Worm (Caenorhabditis elegans): ENCODE results near the gene rpl-38.
A peak's percentile ranks its signal among the peaks of the same experiment; 100 is the strongest.

Gene rpl-38

DNA sequence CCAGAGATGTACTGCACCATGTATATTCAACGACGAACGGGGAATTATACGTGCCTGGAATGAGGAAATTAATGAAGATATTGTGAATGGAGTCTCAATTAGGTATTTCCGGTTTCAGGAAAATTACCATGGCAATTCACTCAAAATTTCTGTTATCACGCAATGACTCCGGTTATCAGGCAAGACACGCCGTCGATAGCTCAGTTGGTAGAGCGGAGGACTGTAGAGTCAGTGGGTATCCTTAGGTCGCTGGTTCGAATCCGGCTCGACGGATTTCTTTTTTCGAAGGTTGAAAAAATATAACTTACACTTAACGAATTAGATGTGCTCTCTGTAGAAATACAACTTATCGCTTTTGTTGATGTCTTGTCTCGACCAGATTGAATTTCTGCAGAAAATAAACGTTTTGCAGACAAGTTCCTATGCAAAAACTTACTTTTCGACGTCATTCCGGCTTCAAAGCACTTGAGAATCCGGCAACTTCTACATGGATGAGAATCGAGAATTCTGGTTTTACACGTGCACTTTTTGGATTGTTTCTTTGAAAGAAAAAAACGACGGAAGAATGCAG, 31.4 kb upstream of the rpl-38 start:
- TF ChIP-seq med-1 (GFP tag; optimal IDR thresholded peaks at IDR 0.05; ENCODE audit: insufficient read depth) (no peak), tab-1 (GFP tag; IDR thresholded peaks at IDR 0.05) (no peak), ref-1 (GFP tag; conservative IDR thresholded peaks at IDR 0.05) (no peak), flt-1 (GFP tag; IDR thresholded peaks at IDR 0.05) (no peak), cog-1 (tag; optimal IDR thresholded peaks at IDR 0.05) (no peak), ztf-23 (GFP tag; IDR thresholded peaks at IDR 0.05) (no peak)

- TF ChIP-seq klf-2 (GFP tag; conservative IDR thresholded peaks at IDR 0.05) (no peak), tab-1 (GFP tag; IDR thresholded peaks at IDR 0.05) (no peak), ref-1 (GFP tag; conservative IDR thresholded peaks at IDR 0.05) (no peak), ztf-29 (GFP tag; IDR thresholded peaks at IDR 0.05) (no peak), med-1 (GFP tag; optimal IDR thresholded peaks at IDR 0.05; ENCODE audit: insufficient read depth) (no peak), T22C8.4 (GFP tag; IDR thresholded peaks at IDR 0.05) (no peak), flt-1 (GFP tag; IDR thresholded peaks at IDR 0.05) (no peak), cog-1 (tag; optimal IDR thresholded peaks at IDR 0.05) (no peak), ztf-23 (GFP tag; IDR thresholded peaks at IDR 0.05) (no peak)
Observed at ce11 chrV:15481374-15481773, 30.6 kb upstream of the rpl-38 start, which contains the start of gene nhr-150. nhr-150 (minus strand) TSS chrV:15481465.

- TF ChIP-seq ztf-29 (GFP tag; IDR thresholded peaks at IDR 0.05) (no peak), T22C8.4 (GFP tag; IDR thresholded peaks at IDR 0.05) (no peak), ref-1 (GFP tag; conservative IDR thresholded peaks at IDR 0.05) (no peak), ztf-23 (GFP tag; IDR thresholded peaks at IDR 0.05) (no peak), cog-1 (tag; optimal IDR thresholded peaks at IDR 0.05) (no peak), flt-1 (GFP tag; IDR thresholded peaks at IDR 0.05) (no peak)
Observed at ce11 chrV:15483563-15483962, 28.4 kb upstream of the rpl-38 start.

- no peak for TF ChIP-seq flt-1 (GFP tag; IDR thresholded peaks at IDR 0.05)
- TF ChIP-seq tab-1 (GFP tag; IDR thresholded peaks at IDR 0.05): no peak
- TF ChIP-seq ref-1 (GFP tag; conservative IDR thresholded peaks at IDR 0.05): no peak
- no peak for TF ChIP-seq T22C8.4 (GFP tag; IDR thresholded peaks at IDR 0.05)
- TF ChIP-seq ztf-23 (GFP tag; IDR thresholded peaks at IDR 0.05): no peak
- TF ChIP-seq klf-2 (GFP tag; conservative IDR thresholded peaks at IDR 0.05): no peak
- no peak for TF ChIP-seq med-1 (GFP tag; optimal IDR thresholded peaks at IDR 0.05; ENCODE audit: insufficient read depth)
- no peak for TF ChIP-seq ztf-29 (GFP tag; IDR thresholded peaks at IDR 0.05)
- no peak for TF ChIP-seq cog-1 (tag; optimal IDR thresholded peaks at IDR 0.05)
Observed at ce11 chrV:15484537-15484936, 27.4 kb upstream of the rpl-38 start, which contains the start of gene C06B8.3. C06B8.3 (minus strand) TSS chrV:15484637.

ce11 chrV:15487764-15488163, 24.2 kb upstream of the rpl-38 start, which contains the start of gene srw-21:
srw-21 (plus strand) TSS chrV:15488064.
- TF ChIP-seq T22C8.4 (GFP tag; IDR thresholded peaks at IDR 0.05) (no peak), ztf-23 (GFP tag; IDR thresholded peaks at IDR 0.05) (no peak), ztf-29 (GFP tag; IDR thresholded peaks at IDR 0.05) (no peak), klf-2 (GFP tag; conservative IDR thresholded peaks at IDR 0.05) (no peak), med-1 (GFP tag; optimal IDR thresholded peaks at IDR 0.05; ENCODE audit: insufficient read depth) (no peak), cog-1 (tag; optimal IDR thresholded peaks at IDR 0.05) (no peak), ref-1 (GFP tag; conservative IDR thresholded peaks at IDR 0.05) (no peak), flt-1 (GFP tag; IDR thresholded peaks at IDR 0.05) (no peak), tab-1 (GFP tag; IDR thresholded peaks at IDR 0.05) (no peak)

- TF ChIP-seq ref-1 (GFP tag; conservative IDR thresholded peaks at IDR 0.05) (no peak), ztf-23 (GFP tag; IDR thresholded peaks at IDR 0.05) (no peak), klf-2 (GFP tag; conservative IDR thresholded peaks at IDR 0.05) (no peak), ztf-29 (GFP tag; IDR thresholded peaks at IDR 0.05) (no peak), cog-1 (tag; optimal IDR thresholded peaks at IDR 0.05) (no peak), flt-1 (GFP tag; IDR thresholded peaks at IDR 0.05) (no peak), T22C8.4 (GFP tag; IDR thresholded peaks at IDR 0.05) (no peak), med-1 (GFP tag; optimal IDR thresholded peaks at IDR 0.05; ENCODE audit: insufficient read depth) (no peak), tab-1 (GFP tag; IDR thresholded peaks at IDR 0.05) (no peak)
Observed at ce11 chrV:15492518-15492917, 19.4 kb upstream of the rpl-38 start, which contains the start of gene str-264. str-264 (minus strand) TSS chrV:15492618.

DNA sequence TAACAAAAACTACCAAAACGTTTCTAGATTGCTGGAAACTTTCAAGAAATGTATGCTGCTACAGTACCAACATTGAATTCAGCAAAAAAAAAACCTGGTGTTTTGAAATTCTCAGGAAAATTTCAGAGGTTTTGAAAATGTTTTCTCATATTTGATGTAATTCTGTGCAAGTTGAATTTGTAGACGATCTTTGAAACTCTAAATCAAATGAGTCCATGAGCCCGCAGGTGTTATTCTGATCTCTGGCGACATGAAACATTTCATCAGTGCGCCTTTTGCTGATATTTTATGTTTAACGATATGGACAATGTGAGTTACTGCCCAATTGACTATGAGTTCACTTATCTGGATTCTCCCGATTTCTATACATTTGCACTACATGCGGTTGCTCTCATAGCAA, 18.3 kb upstream of the rpl-38 start, which contains the start of gene srh-218:
srh-218 (plus strand) TSS at position 301 of the 400 bp plus-strand sequence.
- TF ChIP-seq klf-2 (GFP tag; conservative IDR thresholded peaks at IDR 0.05) (no peak), med-1 (GFP tag; optimal IDR thresholded peaks at IDR 0.05; ENCODE audit: insufficient read depth) (no peak), flt-1 (GFP tag; IDR thresholded peaks at IDR 0.05) (no peak), T22C8.4 (GFP tag; IDR thresholded peaks at IDR 0.05) (no peak), ref-1 (GFP tag; conservative IDR thresholded peaks at IDR 0.05) (no peak), ztf-23 (GFP tag; IDR thresholded peaks at IDR 0.05) (no peak), cog-1 (tag; optimal IDR thresholded peaks at IDR 0.05) (no peak), ztf-29 (GFP tag; IDR thresholded peaks at IDR 0.05) (no peak)

ce11 chrV:15495169-15495568, 16.8 kb upstream of the rpl-38 start, which contains the start of gene srh-219:
srh-219 (plus strand) TSS chrV:15495469.
- TF ChIP-seq ztf-23 (GFP tag; IDR thresholded peaks at IDR 0.05) (no peak), klf-2 (GFP tag; conservative IDR thresholded peaks at IDR 0.05) (no peak), flt-1 (GFP tag; IDR thresholded peaks at IDR 0.05) (no peak), T22C8.4 (GFP tag; IDR thresholded peaks at IDR 0.05) (no peak), cog-1 (tag; optimal IDR thresholded peaks at IDR 0.05) (no peak), med-1 (GFP tag; optimal IDR thresholded peaks at IDR 0.05; ENCODE audit: insufficient read depth) (no peak), ref-1 (GFP tag; conservative IDR thresholded peaks at IDR 0.05) (no peak), tab-1 (GFP tag; IDR thresholded peaks at IDR 0.05) (no peak), ztf-29 (GFP tag; IDR thresholded peaks at IDR 0.05) (no peak)

ce11 chrV:15497731-15498130, 14.2 kb upstream of the rpl-38 start:
- peak; percentile 53; the same call in 1 of the 2 replicates for TF ChIP-seq ztf-29 (GFP tag; IDR thresholded peaks at IDR 0.05)
- no peak for TF ChIP-seq tab-1 (GFP tag; IDR thresholded peaks at IDR 0.05)
- TF ChIP-seq cog-1 (tag; optimal IDR thresholded peaks at IDR 0.05): peak; percentile 12

ce11 chrV:15498434-15498833, 13.5 kb upstream of the rpl-38 start, which contains the start of gene C06B8.7:
C06B8.7 (plus strand) TSS chrV:15498734.
- TF ChIP-seq ref-1 (GFP tag; conservative IDR thresholded peaks at IDR 0.05): no peak
- TF ChIP-seq T22C8.4 (GFP tag; IDR thresholded peaks at IDR 0.05): no peak
- no peak for TF ChIP-seq flt-1 (GFP tag; IDR thresholded peaks at IDR 0.05)
- TF ChIP-seq med-1 (GFP tag; optimal IDR thresholded peaks at IDR 0.05; ENCODE audit: insufficient read depth): no peak
- no peak for TF ChIP-seq tab-1 (GFP tag; IDR thresholded peaks at IDR 0.05)
- TF ChIP-seq cog-1 (tag; optimal IDR thresholded peaks at IDR 0.05): no peak

Measured in whole organism, midembryonic.